Worm (Caenorhabditis elegans): ENCODE measurements around the gene F58B4.3.

Gene F58B4.3

DNA sequence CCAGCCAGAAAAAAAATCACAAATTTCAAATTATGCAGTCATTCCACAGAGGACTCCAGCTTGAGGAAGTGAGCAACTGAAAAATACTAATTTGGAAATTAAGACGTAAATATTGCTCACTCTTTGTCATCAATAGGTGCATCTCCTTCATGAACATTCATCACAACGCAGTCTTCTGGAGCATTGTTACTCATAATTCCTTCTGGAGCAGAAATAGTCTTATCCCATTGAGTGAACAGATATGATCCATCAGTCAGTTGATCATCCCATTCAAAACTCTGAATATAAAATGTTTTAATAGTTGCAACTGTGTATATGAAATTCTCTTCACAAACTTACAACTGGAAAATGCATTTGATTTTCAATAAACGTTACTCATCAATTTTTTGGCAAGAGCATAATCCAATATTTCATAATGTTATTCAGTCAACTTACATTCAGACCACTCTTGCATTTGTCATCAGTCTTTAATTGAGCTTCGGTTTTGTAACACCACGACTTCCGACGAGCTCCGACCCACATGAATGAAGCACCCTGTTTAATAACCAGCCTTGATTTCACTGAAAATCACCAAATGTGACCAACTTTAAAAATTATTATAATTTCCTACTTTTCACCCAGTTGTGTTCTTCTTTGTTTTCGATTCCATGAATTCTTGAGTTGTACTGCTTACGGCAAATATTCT is 24.0 kb downstream of the F58B4.3 start:
- TF ChIP-seq madf-10 (tag; optimal IDR thresholded peaks at IDR 0.05) (no peak), attf-3 (GFP tag; conservative IDR thresholded peaks at IDR 0.05) (no peak), attf-5 (GFP tag; optimal IDR thresholded peaks at IDR 0.05) (no peak), mcd-1 (GFP tag; IDR thresholded peaks at IDR 0.05) (0 out of 2 replicates have a peak, but pooled peaks have one; percentile 10), Y53F4B.3 (GFP tag; IDR thresholded peaks at IDR 0.05) (no peak), let-607 (tag; optimal IDR thresholded peaks at IDR 0.05) (peak in 1 of 2 experiments; percentile 7), madf-3 (GFP tag; IDR thresholded peaks at IDR 0.05) (peak; percentile 56; the same call in 1 of the 2 replicates), F33H1.4 (GFP tag; IDR thresholded peaks at IDR 0.05) (no peak), lag-1 (GFP tag; IDR thresholded peaks at IDR 0.05) (no peak), dpff-1 (tag; optimal IDR thresholded peaks at IDR 0.05) (no peak), snpc-1.3 (tag; optimal IDR thresholded peaks at IDR 0.05; ENCODE audit: insufficient read depth) (no peak), let-526 (GFP tag; IDR thresholded peaks at IDR 0.05) (0 out of 2 replicates have a peak, but pooled peaks have one; percentile 19), egl-44 (GFP tag; IDR thresholded peaks at IDR 0.05) (no peak), nhr-90 (tag; optimal IDR thresholded peaks at IDR 0.05) (peak; percentile 30), rpc-1 (optimal IDR thresholded peaks at IDR 0.05) (no peak), rpc-1 (tag; optimal IDR thresholded peaks at IDR 0.05) (no peak), madf-6 (GFP tag; IDR thresholded peaks at IDR 0.05) (peak; percentile 28; the same call in 1 of the 2 replicates), him-1 (tag; optimal IDR thresholded peaks at IDR 0.05) (no peak), Y95B8A.8 (GFP tag; IDR thresholded peaks at IDR 0.05) (no peak), mel-28 (tag; optimal IDR thresholded peaks at IDR 0.05; ENCODE audit: borderline replicate concordance) (no peak), unc-62 (GFP tag; optimal IDR thresholded peaks at IDR 0.05) (no peak), madf-8 (GFP tag; conservative IDR thresholded peaks at IDR 0.05) (no peak), K12H6.12 (tag; optimal IDR thresholded peaks at IDR 0.05) (no peak), lin-40 (tag; optimal IDR thresholded peaks at IDR 0.05) (peak; percentile 55), lin-26 (GFP tag; IDR thresholded peaks at IDR 0.05) (no peak; the same call in 1 of the 2 replicates), sdz-38 (tag; optimal IDR thresholded peaks at IDR 0.05) (no peak), lin-54 (GFP tag; optimal IDR thresholded peaks at IDR 0.05) (no peak), T26A5.8 (tag; optimal IDR thresholded peaks at IDR 0.05) (no peak), nfya-1 (tag; optimal IDR thresholded peaks at IDR 0.05; ENCODE audit: borderline replicate concordance, insufficient read depth) (no peak), hlh-26 (GFP tag; conservative IDR thresholded peaks at IDR 0.05) (no peak), Y67H2A.10 (GFP tag; conservative IDR thresholded peaks at IDR 0.05) (no peak), lir-1 (GFP tag; conservative IDR thresholded peaks at IDR 0.05) (no peak), gei-17 (GFP tag; optimal IDR thresholded peaks at IDR 0.05) (peak; percentile 43), ceh-100 (GFP tag; IDR thresholded peaks at IDR 0.05) (no peak), lin-35 (GFP tag; optimal IDR thresholded peaks at IDR 0.05) (peak in 1 of 3 experiments; percentile 65), F22D6.2 (tag; optimal IDR thresholded peaks at IDR 0.05) (no peak), cebp-1 (GFP tag; IDR thresholded peaks at IDR 0.05) (no peak), cebp-1 (tag; optimal IDR thresholded peaks at IDR 0.05) (peak; percentile 78), athp-1 (tag; optimal IDR thresholded peaks at IDR 0.05) (peak; percentile 40), repo-1 (tag; optimal IDR thresholded peaks at IDR 0.05) (peak; percentile 91), lsy-27 (tag; optimal IDR thresholded peaks at IDR 0.05; ENCODE audit: borderline replicate concordance, insufficient read depth) (no peak), ceh-58 (GFP tag; IDR thresholded peaks at IDR 0.05) (no peak), hrde-1 (tag; optimal IDR thresholded peaks at IDR 0.05; ENCODE audit: borderline replicate concordance) (no peak), rcor-1 (GFP tag; IDR thresholded peaks at IDR 0.05) (no peak), ceh-91 (GFP tag; IDR thresholded peaks at IDR 0.05) (no peak), dox-1 (GFP tag; IDR thresholded peaks at IDR 0.05) (peak; percentile 45; the same call in 1 of the 2 replicates), Y56A3A.18 (GFP tag; IDR thresholded peaks at IDR 0.05) (peak; percentile 75; the same call in 1 of the 2 replicates)

Data from whole organism, young adult.